In genomic region chrX:6193183-6193810, dm6 we compare ENCODE assay signal across 1 fruit fly cellular context.
TF ChIP-seq lines count a peak whose summit lies in the region.

No protein-coding gene starts in this region.

TF ChIP-seq in whole organism, embryonic, 481 proteins besides CTCF, POLR2A, EP300 and RAD21 (continued from another document and continues in another):
- no peak for TF ChIP-seq CG3163 (GFP tag; optimal IDR thresholded peaks at IDR 0.05; lab: Kevin White, UChicago)
- TF ChIP-seq CG16813 (GFP tag; IDR thresholded peaks at IDR 0.05; lab: Robert Waterston, UW; ENCODE audit: partially characterized antibody): no peak
- peak; percentile 2 for TF ChIP-seq zen (tag; optimal IDR thresholded peaks at IDR 0.05; lab: Kevin White, UChicago)
- TF ChIP-seq MBD-R2 (GFP tag; IDR thresholded peaks at IDR 0.05; lab: Robert Waterston, UW): peak; percentile 57; the same call in 1 of the 2 replicates
- no peak for TF ChIP-seq Neu2 (GFP tag; optimal IDR thresholded peaks at IDR 0.05; lab: Kevin White, UChicago; ENCODE audit: borderline replicate concordance)
- no peak for TF ChIP-seq CG17186 (GFP tag; optimal IDR thresholded peaks at IDR 0.05; lab: Kevin White, UChicago)
- no peak for TF ChIP-seq luna (GFP tag; optimal IDR thresholded peaks at IDR 0.05; lab: Kevin White, UChicago)
- peak; percentile 74 for TF ChIP-seq CG8388 (GFP tag; optimal IDR thresholded peaks at IDR 0.05; lab: Kevin White, UChicago)
- TF ChIP-seq CG32532 (GFP tag; IDR thresholded peaks at IDR 0.05; lab: Robert Waterston, UW): peak; percentile 89
- TF ChIP-seq cg (GFP tag; optimal IDR thresholded peaks at IDR 0.05; lab: Kevin White, UChicago): no peak
- no peak for TF ChIP-seq CG10565 (GFP tag; optimal IDR thresholded peaks at IDR 0.05; lab: Kevin White, UChicago)
- peak; percentile 37 for TF ChIP-seq CG1529 (GFP tag; optimal IDR thresholded peaks at IDR 0.05; lab: Kevin White, UChicago)
- TF ChIP-seq danr (GFP tag; IDR thresholded peaks at IDR 0.05; lab: Robert Waterston, UW): peak; percentile 80
- TF ChIP-seq tap (tag; optimal IDR thresholded peaks at IDR 0.05; lab: Kevin White, UChicago): peak; percentile 59
- no peak for TF ChIP-seq HLHmδ (GFP tag; optimal IDR thresholded peaks at IDR 0.05; lab: Kevin White, UChicago)
- TF ChIP-seq NK7.1 (GFP tag; optimal IDR thresholded peaks at IDR 0.05; lab: Kevin White, UChicago): no peak
- peak; percentile 84 for TF ChIP-seq Med (GFP tag; lab: Kevin White, UChicago)
- no peak for TF ChIP-seq ab (GFP tag; optimal IDR thresholded peaks at IDR 0.05; lab: Kevin White, UChicago)
- no peak for TF ChIP-seq dmrt11E (tag; optimal IDR thresholded peaks at IDR 0.05; lab: Kevin White, UChicago)
- TF ChIP-seq slp2 (GFP tag; optimal IDR thresholded peaks at IDR 0.05; lab: Kevin White, UChicago): no peak
- no peak for TF ChIP-seq YL-1 (GFP tag; optimal IDR thresholded peaks at IDR 0.05; lab: Kevin White, UChicago)
- peak; percentile 83 for TF ChIP-seq Ada2b (GFP tag; IDR thresholded peaks at IDR 0.05; lab: Robert Waterston, UW)
- peak; percentile 81 for TF ChIP-seq al (GFP tag; IDR thresholded peaks at IDR 0.05; lab: Robert Waterston, UW)
- TF ChIP-seq CG17912 (GFP tag; optimal IDR thresholded peaks at IDR 0.05; lab: Kevin White, UChicago): no peak
- no peak for TF ChIP-seq kni (GFP tag; optimal IDR thresholded peaks at IDR 0.05; lab: Kevin White, UChicago)
- TF ChIP-seq Spps (tag; optimal IDR thresholded peaks at IDR 0.05; lab: Kevin White, UChicago): no peak
- peak; percentile 79 for TF ChIP-seq nmo (GFP tag; optimal IDR thresholded peaks at IDR 0.05; lab: Kevin White, UChicago)
- TF ChIP-seq Atf6 (GFP tag; IDR thresholded peaks at IDR 0.05; lab: Robert Waterston, UW): peak; percentile 91
- peak; percentile 72; the same call in 2 of the 3 replicates for TF ChIP-seq croc (GFP tag; conservative IDR thresholded peaks at IDR 0.05; lab: Robert Waterston, UW)
- TF ChIP-seq CG4360 (GFP tag; IDR thresholded peaks at IDR 0.05; lab: Robert Waterston, UW): 0 out of 2 replicates have a peak, but pooled peaks have one; percentile 27
- peak; percentile 76 for TF ChIP-seq Deaf1 (tag; optimal IDR thresholded peaks at IDR 0.05; lab: Kevin White, UChicago)
- TF ChIP-seq az2 (GFP tag; optimal IDR thresholded peaks at IDR 0.05; lab: Kevin White, UChicago): peak; percentile 65
- TF ChIP-seq hb (GFP tag; IDR thresholded peaks at IDR 0.05; lab: Robert Waterston, UW; ENCODE audit: partially characterized antibody): no peak
- peak; percentile 50 for TF ChIP-seq tin (GFP tag; optimal IDR thresholded peaks at IDR 0.05; lab: Kevin White, UChicago)
- no peak for TF ChIP-seq salm (tag; optimal IDR thresholded peaks at IDR 0.05; lab: Kevin White, UChicago)
- peak; percentile 82 for TF ChIP-seq Nf-YA (GFP tag; IDR thresholded peaks at IDR 0.05; lab: Robert Waterston, UW)
- TF ChIP-seq Six4 (GFP tag; optimal IDR thresholded peaks at IDR 0.05; lab: Kevin White, UChicago): peak; percentile 29
- peak; percentile 76 for TF ChIP-seq sens (GFP tag; lab: Kevin White, UChicago)
- TF ChIP-seq ewg (GFP tag; optimal IDR thresholded peaks at IDR 0.05; lab: Kevin White, UChicago): peak; percentile 70
- TF ChIP-seq CG10209 (GFP tag; optimal IDR thresholded peaks at IDR 0.05; lab: Kevin White, UChicago): peak; percentile 79
- peak; percentile 11 for TF ChIP-seq CG3065 (GFP tag; optimal IDR thresholded peaks at IDR 0.05; lab: Kevin White, UChicago)
- TF ChIP-seq knrl (GFP tag; IDR thresholded peaks at IDR 0.05; lab: Robert Waterston, UW; ENCODE audit: partially characterized antibody): no peak
- no peak for TF ChIP-seq CkIIα-i1 (GFP tag; IDR thresholded peaks at IDR 0.05; lab: Robert Waterston, UW)
- no peak for TF ChIP-seq gfzf (GFP tag; optimal IDR thresholded peaks at IDR 0.05; lab: Kevin White, UChicago)
- peak; percentile 73; the same call in 1 of the 3 replicates for TF ChIP-seq otp (GFP tag; IDR thresholded peaks at IDR 0.05; lab: Robert Waterston, UW)
- peak; percentile 72 for TF ChIP-seq gsb (GFP tag; IDR thresholded peaks at IDR 0.05; lab: Robert Waterston, UW)
- no peak for TF ChIP-seq Hr39 (optimal IDR thresholded peaks at IDR 0.05; lab: Kevin White, UChicago)
- peak; percentile 87 for TF ChIP-seq CG13894 (tag; optimal IDR thresholded peaks at IDR 0.05; lab: Kevin White, UChicago)
- no peak for TF ChIP-seq CG1792 (GFP tag; optimal IDR thresholded peaks at IDR 0.05; lab: Kevin White, UChicago)
- TF ChIP-seq D (optimal IDR thresholded peaks at IDR 0.05; lab: Kevin White, UChicago): no peak
- TF ChIP-seq D (GFP tag; optimal IDR thresholded peaks at IDR 0.05; lab: Kevin White, UChicago): peak; percentile 40
- peak; percentile 44 for TF ChIP-seq CG2875 (GFP tag; optimal IDR thresholded peaks at IDR 0.05; lab: Kevin White, UChicago)
- TF ChIP-seq TFAM (GFP tag; optimal IDR thresholded peaks at IDR 0.05; lab: Kevin White, UChicago): no peak
- TF ChIP-seq CG42726 (GFP tag; IDR thresholded peaks at IDR 0.05; lab: Robert Waterston, UW; ENCODE audit: partially characterized antibody): no peak
- peak; percentile 71 for TF ChIP-seq oc (tag; optimal IDR thresholded peaks at IDR 0.05; lab: Kevin White, UChicago)
- TF ChIP-seq CG18476 (GFP tag; optimal IDR thresholded peaks at IDR 0.05; lab: Kevin White, UChicago): peak; percentile 55
- TF ChIP-seq stc (GFP tag; IDR thresholded peaks at IDR 0.05; lab: Robert Waterston, UW): peak; percentile 92
- no peak for TF ChIP-seq psq (GFP tag; optimal IDR thresholded peaks at IDR 0.05; lab: Kevin White, UChicago)
- peak in 1 of 2 experiments; percentile 16 for TF ChIP-seq Hr78 (GFP tag; optimal IDR thresholded peaks at IDR 0.05; lab: Kevin White, UChicago)
- TF ChIP-seq Mes4 (GFP tag; optimal IDR thresholded peaks at IDR 0.05; lab: Kevin White, UChicago): no peak
- TF ChIP-seq CG6689 (GFP tag; IDR thresholded peaks at IDR 0.05; lab: Robert Waterston, UW): peak; percentile 91
- TF ChIP-seq amos (GFP tag; IDR thresholded peaks at IDR 0.05; lab: Robert Waterston, UW; ENCODE audit: partially characterized antibody): no peak
- peak; percentile 87 for TF ChIP-seq Meics (GFP tag; optimal IDR thresholded peaks at IDR 0.05; lab: Kevin White, UChicago)
- TF ChIP-seq gcm2 (GFP tag; optimal IDR thresholded peaks at IDR 0.05; lab: Kevin White, UChicago): no peak
- peak; percentile 91 for TF ChIP-seq zfh1 (GFP tag; IDR thresholded peaks at IDR 0.05; lab: Robert Waterston, UW)
- TF ChIP-seq Aef1 (GFP tag; IDR thresholded peaks at IDR 0.05; lab: Robert Waterston, UW): peak; percentile 85
- peak; percentile 93 for TF ChIP-seq sob (GFP tag; IDR thresholded peaks at IDR 0.05; lab: Robert Waterston, UW)
- peak; percentile 51 for TF ChIP-seq slou (GFP tag; optimal IDR thresholded peaks at IDR 0.05; lab: Kevin White, UChicago)
- TF ChIP-seq crc (GFP tag; optimal IDR thresholded peaks at IDR 0.05; lab: Kevin White, UChicago): no peak
- peak; percentile 88 for TF ChIP-seq PHDP (tag; optimal IDR thresholded peaks at IDR 0.05; lab: Kevin White, UChicago)
- peak; percentile 81 for TF ChIP-seq ara (GFP tag; IDR thresholded peaks at IDR 0.05; lab: Robert Waterston, UW)
- no peak for TF ChIP-seq CG13287 (GFP tag; IDR thresholded peaks at IDR 0.05; lab: Robert Waterston, UW; ENCODE audit: partially characterized antibody)
- TF ChIP-seq Vsx1 (GFP tag; optimal IDR thresholded peaks at IDR 0.05; lab: Kevin White, UChicago): peak; percentile 28
- TF ChIP-seq jing (GFP tag; optimal IDR thresholded peaks at IDR 0.05; lab: Kevin White, UChicago): peak; percentile 25
- no peak for TF ChIP-seq emc (GFP tag; optimal IDR thresholded peaks at IDR 0.05; lab: Kevin White, UChicago)
- peak; percentile 90 for TF ChIP-seq gem (tag; optimal IDR thresholded peaks at IDR 0.05; lab: Kevin White, UChicago)
- TF ChIP-seq CG6175 (GFP tag; IDR thresholded peaks at IDR 0.05; lab: Robert Waterston, UW): peak; percentile 74
- TF ChIP-seq NC2α (GFP tag; optimal IDR thresholded peaks at IDR 0.05; lab: Kevin White, UChicago): no peak
- TF ChIP-seq ac (GFP tag; optimal IDR thresholded peaks at IDR 0.05; lab: Kevin White, UChicago): no peak
- TF ChIP-seq E2f2 (GFP tag; IDR thresholded peaks at IDR 0.05; lab: Robert Waterston, UW): peak; percentile 67
- TF ChIP-seq CG13296 (GFP tag; optimal IDR thresholded peaks at IDR 0.05; lab: Kevin White, UChicago): peak; percentile 83
- peak; percentile 1 for TF ChIP-seq sqz (GFP tag; optimal IDR thresholded peaks at IDR 0.05; lab: Kevin White, UChicago)
- peak; percentile 36 for TF ChIP-seq CG16815 (GFP tag; optimal IDR thresholded peaks at IDR 0.05; lab: Kevin White, UChicago)
- TF ChIP-seq CG31224 (GFP tag; IDR thresholded peaks at IDR 0.05; lab: Robert Waterston, UW): peak; percentile 73
- peak; percentile 84 for TF ChIP-seq NfI (GFP tag; optimal IDR thresholded peaks at IDR 0.05; lab: Kevin White, UChicago)
- TF ChIP-seq CG7963 (GFP tag; IDR thresholded peaks at IDR 0.05; lab: Robert Waterston, UW; ENCODE audit: partially characterized antibody): no peak
- peak; percentile 90 for TF ChIP-seq Xrp1 (GFP tag; IDR thresholded peaks at IDR 0.05; lab: Robert Waterston, UW)
- no peak for TF ChIP-seq Sry-β (GFP tag; optimal IDR thresholded peaks at IDR 0.05; lab: Kevin White, UChicago)
- TF ChIP-seq gsb-n (tag; optimal IDR thresholded peaks at IDR 0.05; lab: Kevin White, UChicago): peak; percentile 54
- TF ChIP-seq sc (optimal IDR thresholded peaks at IDR 0.05; lab: Kevin White, UChicago): no peak
- TF ChIP-seq sc (GFP tag; optimal IDR thresholded peaks at IDR 0.05; lab: Kevin White, UChicago): peak; percentile 32
- TF ChIP-seq CG6654 (GFP tag; optimal IDR thresholded peaks at IDR 0.05; lab: Kevin White, UChicago): peak; percentile 28
- TF ChIP-seq Abd-B (GFP tag; optimal IDR thresholded peaks at IDR 0.05; lab: Kevin White, UChicago): peak; percentile 54
- peak; percentile 78 for TF ChIP-seq CG6683 (GFP tag; optimal IDR thresholded peaks at IDR 0.05; lab: Kevin White, UChicago)
- TF ChIP-seq CG7745 (tag; optimal IDR thresholded peaks at IDR 0.05; lab: Kevin White, UChicago): no peak
- TF ChIP-seq bigmax (GFP tag; optimal IDR thresholded peaks at IDR 0.05; lab: Kevin White, UChicago): no peak
- no peak for TF ChIP-seq CG30020 (tag; optimal IDR thresholded peaks at IDR 0.05; lab: Kevin White, UChicago)
- peak; percentile 85 for TF ChIP-seq Ssrp (tag; optimal IDR thresholded peaks at IDR 0.05; lab: Kevin White, UChicago)
- no peak for TF ChIP-seq Hey (tag; optimal IDR thresholded peaks at IDR 0.05; lab: Kevin White, UChicago)
- peak; percentile 58; the same call in 1 of the 3 replicates for TF ChIP-seq C15 (GFP tag; IDR thresholded peaks at IDR 0.05; lab: Robert Waterston, UW)
- TF ChIP-seq CG3995 (GFP tag; optimal IDR thresholded peaks at IDR 0.05; lab: Kevin White, UChicago): no peak
- no peak for TF ChIP-seq CG9876 (GFP tag; optimal IDR thresholded peaks at IDR 0.05; lab: Kevin White, UChicago)
- peak; percentile 82 for TF ChIP-seq CoRest (tag; optimal IDR thresholded peaks at IDR 0.05; lab: Kevin White, UChicago)
- TF ChIP-seq repo (GFP tag; optimal IDR thresholded peaks at IDR 0.05; lab: Kevin White, UChicago): no peak
- no peak for TF ChIP-seq hkb (optimal IDR thresholded peaks at IDR 0.05; lab: Kevin White, UChicago)
- TF ChIP-seq hkb (GFP tag; IDR thresholded peaks at IDR 0.05; lab: Robert Waterston, UW): peak; percentile 92
- peak; percentile 66 for TF ChIP-seq CG17612 (GFP tag; IDR thresholded peaks at IDR 0.05; lab: Robert Waterston, UW)
- peak; percentile 85 for TF ChIP-seq CG32767 (GFP tag; IDR thresholded peaks at IDR 0.05; lab: Robert Waterston, UW)
- TF ChIP-seq yki (optimal IDR thresholded peaks at IDR 0.05; lab: Kevin White, UChicago): no peak
- TF ChIP-seq sima (GFP tag; optimal IDR thresholded peaks at IDR 0.05; lab: Kevin White, UChicago): no peak
- TF ChIP-seq Hsf (GFP tag; optimal IDR thresholded peaks at IDR 0.05; lab: Kevin White, UChicago): peak; percentile 48
- TF ChIP-seq cato (GFP tag; optimal IDR thresholded peaks at IDR 0.05; lab: Kevin White, UChicago; ENCODE audit: borderline replicate concordance): peak; percentile 8
- TF ChIP-seq CG12104 (GFP tag; optimal IDR thresholded peaks at IDR 0.05; lab: Kevin White, UChicago): peak; percentile 55
- peak; percentile 48 for TF ChIP-seq Chrac-16 (GFP tag; optimal IDR thresholded peaks at IDR 0.05; lab: Kevin White, UChicago)
- TF ChIP-seq corto (GFP tag; optimal IDR thresholded peaks at IDR 0.05; lab: Kevin White, UChicago): no peak
- peak; percentile 80 for TF ChIP-seq cwo (GFP tag; optimal IDR thresholded peaks at IDR 0.05; lab: Kevin White, UChicago)
- no peak for TF ChIP-seq CG8290 (GFP tag; optimal IDR thresholded peaks at IDR 0.05; lab: Kevin White, UChicago)
- TF ChIP-seq CG8290 (tag; optimal IDR thresholded peaks at IDR 0.05; lab: Kevin White, UChicago): no peak
- TF ChIP-seq Nf-YB (GFP tag; optimal IDR thresholded peaks at IDR 0.05; lab: Kevin White, UChicago): peak; percentile 41
- peak; percentile 81 for TF ChIP-seq CG4730 (GFP tag; IDR thresholded peaks at IDR 0.05; lab: Robert Waterston, UW)
- TF ChIP-seq nerfin-1 (tag; optimal IDR thresholded peaks at IDR 0.05; lab: Kevin White, UChicago): no peak
- TF ChIP-seq tup (GFP tag; optimal IDR thresholded peaks at IDR 0.05; lab: Kevin White, UChicago): peak; percentile 43
- TF ChIP-seq CG7372 (GFP tag; IDR thresholded peaks at IDR 0.05; lab: Robert Waterston, UW): peak; percentile 89
- peak; percentile 81 for TF ChIP-seq ken (GFP tag; IDR thresholded peaks at IDR 0.05; lab: Robert Waterston, UW)
- peak; percentile 28 for TF ChIP-seq Bteb2 (GFP tag; optimal IDR thresholded peaks at IDR 0.05; lab: Kevin White, UChicago)
- no peak for TF ChIP-seq CG14860 (GFP tag; IDR thresholded peaks at IDR 0.05; lab: Robert Waterston, UW; ENCODE audit: partially characterized antibody)
- peak; percentile 46; the same call in 1 of the 2 replicates for TF ChIP-seq chm (GFP tag; IDR thresholded peaks at IDR 0.05; lab: Robert Waterston, UW)
- TF ChIP-seq Scr (GFP tag; IDR thresholded peaks at IDR 0.05; lab: Robert Waterston, UW; ENCODE audit: partially characterized antibody): no peak
- peak; percentile 75 for TF ChIP-seq CG17829 (tag; optimal IDR thresholded peaks at IDR 0.05; lab: Kevin White, UChicago)
- no peak for TF ChIP-seq CG8478 (optimal IDR thresholded peaks at IDR 0.05; lab: Kevin White, UChicago)
- peak; percentile 21 for TF ChIP-seq CG34376 (GFP tag; optimal IDR thresholded peaks at IDR 0.05; lab: Kevin White, UChicago)
- TF ChIP-seq CG10366 (GFP tag; IDR thresholded peaks at IDR 0.05; lab: Robert Waterston, UW): peak; percentile 90
- TF ChIP-seq tgo (GFP tag; IDR thresholded peaks at IDR 0.05; lab: Robert Waterston, UW): peak; percentile 93
- TF ChIP-seq HHEX (GFP tag; optimal IDR thresholded peaks at IDR 0.05; lab: Kevin White, UChicago): peak; percentile 78
